Fruit fly (Drosophila melanogaster) whole organism, embryonic: ENCODE data around the gene CG1910.

Experiments used
- Aef1 ChIP-seq: fragments of 200-800 bp; sonication (Bioruptor generic); IDR thresholded peaks from 3 replicates; pipeline ENCODE4 v1.3.6; 2022; ENCODE audit warnings: missing biosample characterization, missing genetic modification characterization
- Bgb ChIP-seq: fragments of 200-800 bp; sonication (Bioruptor generic); IDR thresholded peaks from 2 replicates; pipeline ENCODE4 v1.3.6; 2022; ENCODE audit warnings: missing biosample characterization, missing genetic modification characterization; ENCODE audit not compliant: partially characterized antibody
- CG11398 ChIP-seq: fragments of 200-800 bp; sonication (Bioruptor generic); optimal IDR thresholded peaks from 2 replicates; lab custom pipeline; 2016; ENCODE audit warnings: missing biosample characterization, missing genetic modification characterization
- CG12391 ChIP-seq: fragments of 200-800 bp; sonication (Bioruptor generic); optimal IDR thresholded peaks from 3 replicates; lab custom pipeline; 2018; ENCODE audit warnings: missing biosample characterization, mild to moderate bottlenecking, missing genetic modification characterization, moderate library complexity
- CG12659 ChIP-seq: fragments of 200-800 bp; sonication (Bioruptor generic); optimal IDR thresholded peaks from 3 replicates; lab custom pipeline; 2017; ENCODE audit warnings: mild to moderate bottlenecking, missing biosample characterization, missing genetic modification reagents, missing genetic modification characterization
- CG13894 ChIP-seq: fragments of 200-800 bp; sonication (Bioruptor generic); optimal IDR thresholded peaks from 3 replicates; lab custom pipeline; 2018; ENCODE audit warnings: missing biosample characterization, mild to moderate bottlenecking, missing genetic modification characterization, moderate library complexity
- CG17361 ChIP-seq: fragments of 200-800 bp; sonication (Bioruptor generic); IDR thresholded peaks from 3 replicates; pipeline ENCODE4 v1.3.6; 2022; ENCODE audit warnings: missing biosample characterization, missing genetic modification characterization
- CG18011 ChIP-seq: fragments of 200-800 bp; sonication (Bioruptor generic); optimal IDR thresholded peaks from 2 replicates; lab custom pipeline; 2017; ENCODE audit warnings: missing biosample characterization, missing genetic modification characterization, mild to moderate bottlenecking, moderate library complexity, missing genotype
- CG31224 ChIP-seq: fragments of 200-800 bp; sonication (Bioruptor generic); IDR thresholded peaks from 2 replicates; pipeline ENCODE4 v1.3.6; 2022; ENCODE audit warnings: missing biosample characterization, missing genetic modification characterization
- CG34422 ChIP-seq: fragments of 200-800 bp; sonication (Bioruptor generic); IDR thresholded peaks from 3 replicates; pipeline ENCODE4 v1.3.6; 2022; ENCODE audit warnings: missing biosample characterization, missing genetic modification characterization
- CG4360 ChIP-seq: fragments of 200-800 bp; sonication (Bioruptor generic); IDR thresholded peaks from 2 replicates; pipeline ENCODE4 v1.3.6; 2022; ENCODE audit warnings: missing biosample characterization, missing genetic modification characterization
- CG6791 ChIP-seq: fragments of 200-800 bp; sonication (Bioruptor generic); IDR thresholded peaks from 3 replicates; pipeline ENCODE4 v1.3.6; 2022; ENCODE audit warnings: missing biosample characterization, missing genetic modification characterization; ENCODE audit not compliant: partially characterized antibody
- CG7357 ChIP-seq: fragments of 200-800 bp; sonication (Bioruptor generic); IDR thresholded peaks from 3 replicates; pipeline ENCODE4 v1.3.6; 2022; ENCODE audit warnings: missing biosample characterization, missing genetic modification characterization
- CG7556 ChIP-seq: fragments of 200-800 bp; sonication (Bioruptor generic); optimal IDR thresholded peaks from 2 replicates; lab custom pipeline; 2017; ENCODE audit warnings: missing biosample characterization, mild to moderate bottlenecking, missing genetic modification characterization
- CG7963 ChIP-seq: fragments of 200-800 bp; sonication (Bioruptor generic); IDR thresholded peaks from 3 replicates; pipeline ENCODE4 v1.3.6; 2022; ENCODE audit warnings: missing biosample characterization, missing genetic modification characterization; ENCODE audit not compliant: partially characterized antibody
- CG8765 ChIP-seq: fragments of 200-800 bp; sonication (Bioruptor generic); IDR thresholded peaks from 2 replicates; pipeline ENCODE4 v1.3.6; 2022; ENCODE audit warnings: missing biosample characterization, missing genetic modification characterization
- CG9876 ChIP-seq: fragments of 200-800 bp; sonication (Bioruptor generic); optimal IDR thresholded peaks from 2 replicates; lab custom pipeline; 2016; ENCODE audit warnings: missing biosample characterization, missing genetic modification characterization
- Elba2 ChIP-seq: fragments of 200-800 bp; sonication (Bioruptor generic); optimal IDR thresholded peaks from 3 replicates; lab custom pipeline; 2016; ENCODE audit warnings: missing biosample characterization, missing genetic modification characterization
- Ets97D ChIP-seq: fragments of 200-800 bp; sonication (Bioruptor generic); optimal IDR thresholded peaks from 3 replicates; lab custom pipeline; 2016; ENCODE audit warnings: missing biosample characterization, missing genetic modification characterization
- Gug ChIP-seq: fragments of 200-800 bp; sonication (Bioruptor generic); IDR thresholded peaks from 4 replicates; pipeline ENCODE4 v1.3.6; 2022; ENCODE audit warnings: missing biosample characterization, missing genetic modification characterization
- HHEX ChIP-seq: fragments of 200-800 bp; sonication (Bioruptor generic); optimal IDR thresholded peaks from 3 replicates; lab custom pipeline; 2017; ENCODE audit warnings: missing biosample characterization, mild to moderate bottlenecking, missing genetic modification characterization, missing genetic modification reagents
- HLH3B ChIP-seq: fragments of 200-800 bp; sonication (Bioruptor generic); IDR thresholded peaks from 2 replicates; pipeline ENCODE4 v1.3.6; 2022; ENCODE audit warnings: missing biosample characterization, missing genetic modification characterization
- NFAT ChIP-seq: fragments of 200-800 bp; sonication (Bioruptor generic); IDR thresholded peaks from 2 replicates; pipeline ENCODE4 v1.3.6; 2022; ENCODE audit warnings: missing biosample characterization, missing genetic modification characterization
- Vsx1 ChIP-seq: fragments of 200-800 bp; sonication (Bioruptor generic); optimal IDR thresholded peaks from 2 replicates; lab custom pipeline; 2017; ENCODE audit warnings: missing biosample characterization, mild to moderate bottlenecking, missing genetic modification characterization, missing genetic modification reagents
- bbx ChIP-seq: fragments of 200-800 bp; sonication (Bioruptor generic); IDR thresholded peaks from 2 replicates; pipeline ENCODE4 v1.3.6; 2022; ENCODE audit warnings: missing biosample characterization, missing genetic modification characterization; ENCODE audit not compliant: partially characterized antibody
- bcd ChIP-seq: fragments of 200-800 bp; sonication (Bioruptor generic); optimal IDR thresholded peaks from 2 replicates; lab custom pipeline; 2017; ENCODE audit warnings: missing biosample characterization, mild to moderate bottlenecking, missing genetic modification characterization
- bigmax ChIP-seq: fragments of 200-800 bp; sonication (Bioruptor generic); optimal IDR thresholded peaks from 2 replicates; lab custom pipeline; 2018; ENCODE audit warnings: missing biosample characterization, mild to moderate bottlenecking, missing genetic modification characterization
- chm ChIP-seq: fragments of 200-800 bp; sonication (Bioruptor generic); IDR thresholded peaks from 2 replicates; pipeline ENCODE4 v1.3.6; 2022; ENCODE audit warnings: missing biosample characterization, missing genetic modification characterization
- crp ChIP-seq, 2 experiments: fragments of 200-800 bp; sonication (Bioruptor generic); optimal IDR thresholded peaks; 2 replicates in 1 of 2; 3 replicates in 1 of 2; lab custom pipeline; 2017; ENCODE audit warnings: missing biosample characterization in 2 of 2, missing genetic modification characterization in 2 of 2, mild to moderate bottlenecking in 1 of 2, moderate library complexity in 1 of 2
- danr ChIP-seq: fragments of 200-800 bp; sonication (Bioruptor generic); IDR thresholded peaks from 2 replicates; pipeline ENCODE4 v1.3.6; 2022; ENCODE audit warnings: missing biosample characterization, missing genetic modification characterization
- dimm ChIP-seq: fragments of 200-800 bp; sonication (Bioruptor generic); IDR thresholded peaks from 2 replicates; pipeline ENCODE4 v1.3.6; 2022; ENCODE audit warnings: missing biosample characterization, missing genetic modification characterization
- dysf ChIP-seq: fragments of 200-800 bp; sonication (Bioruptor generic); IDR thresholded peaks from 3 replicates; pipeline ENCODE4 v1.3.6; 2022; ENCODE audit warnings: missing biosample characterization, missing genetic modification characterization
- ewg ChIP-seq: fragments of 200-800 bp; sonication (Bioruptor generic); optimal IDR thresholded peaks from 3 replicates; lab custom pipeline; 2017; ENCODE audit warnings: mild to moderate bottlenecking, missing biosample characterization, missing genetic modification reagents, missing genetic modification characterization
- exex ChIP-seq: fragments of 200-800 bp; sonication (Bioruptor generic); optimal IDR thresholded peaks from 4 replicates; lab custom pipeline; 2018; ENCODE audit warnings: missing biosample characterization, mild to moderate bottlenecking, missing genetic modification characterization, moderate library complexity
- eyg ChIP-seq: fragments of 200-800 bp; sonication (Bioruptor generic); optimal IDR thresholded peaks from 3 replicates; lab custom pipeline; 2016; ENCODE audit warnings: missing biosample characterization, missing genetic modification characterization
- grau ChIP-seq: fragments of 200-800 bp; optimal IDR thresholded peaks from 3 replicates; lab custom pipeline; 2019; ENCODE audit warnings: missing biosample characterization, mild to moderate bottlenecking, missing genetic modification characterization, moderate library complexity
- jigr1 ChIP-seq: fragments of 200-800 bp; sonication (Bioruptor generic); IDR thresholded peaks from 3 replicates; pipeline ENCODE4 v1.3.6; 2022; ENCODE audit warnings: missing biosample characterization, missing genetic modification characterization
- kni ChIP-seq: fragments of 200-800 bp; sonication (Bioruptor generic); optimal IDR thresholded peaks from 3 replicates; lab custom pipeline; 2017; ENCODE audit warnings: mild to moderate bottlenecking, missing biosample characterization, missing genetic modification reagents, missing genetic modification characterization
- nerfin-1 ChIP-seq: fragments of 200-800 bp; sonication (Bioruptor generic); optimal IDR thresholded peaks from 3 replicates; lab custom pipeline; 2019; ENCODE audit warnings: missing biosample characterization, mild to moderate bottlenecking, missing genetic modification characterization, moderate library complexity
- oc ChIP-seq: fragments of 200-800 bp; sonication (Bioruptor generic); optimal IDR thresholded peaks from 2 replicates; lab custom pipeline; 2018; ENCODE audit warnings: missing biosample characterization, mild to moderate bottlenecking, missing genetic modification characterization, moderate library complexity
- pan ChIP-seq, 4 experiments: fragments of >200 bp in 3 of 4; fragments of 200-800 bp in 1 of 4; sonication (Bioruptor generic) in 1 of 4; optimal IDR thresholded peaks in 3 of 4; IDR thresholded peaks in 1 of 4; 2 replicates each; pipeline versions ENCODE4 v1.3.6 to Lab custom; 2017 to 2022; ENCODE audit warnings: missing biosample characterization in 2 of 4, missing genetic modification characterization in 2 of 4, mixed read lengths in 1 of 4
- psq ChIP-seq: fragments of 200-800 bp; sonication (Bioruptor generic); optimal IDR thresholded peaks from 2 replicates; lab custom pipeline; 2017; ENCODE audit warnings: missing biosample characterization, missing genetic modification characterization
- pum ChIP-seq: fragments of 200-800 bp; sonication (Bioruptor generic); optimal IDR thresholded peaks from 2 replicates; lab custom pipeline; 2016; ENCODE audit warnings: missing biosample characterization, missing genetic modification characterization
- sens-2 ChIP-seq: fragments of 200-800 bp; sonication (Bioruptor generic); IDR thresholded peaks from 2 replicates; pipeline ENCODE4 v1.3.6; 2022; ENCODE audit warnings: missing biosample characterization, missing genetic modification characterization
- slbo ChIP-seq: fragments of 200-800 bp; sonication (Bioruptor generic); IDR thresholded peaks from 2 replicates; pipeline ENCODE4 v1.3.6; 2022; ENCODE audit warnings: missing biosample characterization, missing genetic modification characterization
- toy ChIP-seq: fragments of 200-800 bp; sonication (Bioruptor generic); IDR thresholded peaks from 2 replicates; pipeline ENCODE4 v1.3.6; 2022; ENCODE audit warnings: missing biosample characterization, missing genetic modification characterization
- tup ChIP-seq: fragments of 200-800 bp; sonication (Bioruptor generic); optimal IDR thresholded peaks from 2 replicates; lab custom pipeline; 2016; ENCODE audit warnings: missing biosample characterization, mild to moderate bottlenecking, missing genetic modification characterization, moderate library complexity

Gene CG1910

dm6 chr3R:31776583-31777362, 29.3 kb downstream of the CG1910 start, which contains the start of the genes CG2126 and faf (continued):
- peak; percentile 79 for TF ChIP-seq dysf (GFP tag; lab: Robert Waterston, UW)
- TF ChIP-seq danr = peak; percentile 61; the same call in 1 of the 2 replicates
- TF ChIP-seq dimm (GFP tag; lab: Robert Waterston, UW) = peak; percentile 49; the same call in 1 of the 2 replicates
- peak; percentile 58 for TF ChIP-seq oc (tag; lab: Kevin White, UChicago)
- peak; percentile 35 for TF ChIP-seq psq (GFP tag; lab: Kevin White, UChicago)
- TF ChIP-seq Ets97D (GFP tag; lab: Kevin White, UChicago) = peak; percentile 60
- TF ChIP-seq CG9876 (GFP tag; lab: Kevin White, UChicago) = peak; percentile 12
- peak; percentile 79 for TF ChIP-seq grau (tag; lab: Kevin White, UChicago)
- no peak for TF ChIP-seq CG7963 (GFP tag; lab: Robert Waterston, UW)
- no peak for TF ChIP-seq CG11398 (GFP tag; lab: Kevin White, UChicago)
- peak; percentile 71 for TF ChIP-seq CG7556 (GFP tag; lab: Kevin White, UChicago)
- TF ChIP-seq HLH3B (GFP tag; lab: Robert Waterston, UW) = peak; percentile 60; the same call in 1 of the 2 replicates
- TF ChIP-seq jigr1 (GFP tag; lab: Robert Waterston, UW) = peak; percentile 60; the same call in 2 of the 3 replicates
- peak; percentile 45 for TF ChIP-seq nerfin-1 (tag; lab: Kevin White, UChicago)
- TF ChIP-seq chm (GFP tag; lab: Robert Waterston, UW) = peak; percentile 51; the same call in 1 of the 2 replicates
- TF ChIP-seq slbo (GFP tag; lab: Robert Waterston, UW) = peak; percentile 86
- peak; percentile 53 for TF ChIP-seq Bgb
- TF ChIP-seq eyg (GFP tag; lab: Kevin White, UChicago) = no peak
- TF ChIP-seq CG12659 (GFP tag; lab: Kevin White, UChicago) = peak; percentile 91
- peak; percentile 61; the same call in 2 of the 3 replicates for TF ChIP-seq Aef1 (GFP tag; lab: Robert Waterston, UW)
- peak in 1 of 2 experiments; percentile 41 for TF ChIP-seq crp (GFP tag; optimal IDR thresholded peaks at IDR 0.05; lab: Kevin White, UChicago)
- TF ChIP-seq CG31224 (GFP tag; lab: Robert Waterston, UW) = peak; percentile 51; the same call in 1 of the 2 replicates
- TF ChIP-seq Gug (GFP tag; lab: Robert Waterston, UW) = peak; percentile 75
- no peak for TF ChIP-seq toy (GFP tag; lab: Robert Waterston, UW)
- no peak for TF ChIP-seq CG6791 (GFP tag; lab: Robert Waterston, UW)
- TF ChIP-seq CG4360 (GFP tag; lab: Robert Waterston, UW) = 0 out of 2 replicates have a peak, but pooled peaks have one; percentile 22
- peak; percentile 80; the same call in 2 of the 3 replicates for TF ChIP-seq CG34422 (GFP tag; lab: Robert Waterston, UW)
- peak; percentile 57 for TF ChIP-seq CG18011 (GFP tag; lab: Kevin White, UChicago)
- TF ChIP-seq sens-2 (GFP tag; lab: Robert Waterston, UW) = 0 out of 2 replicates have a peak, but pooled peaks have one; percentile 51
- TF ChIP-seq NFAT (GFP tag; lab: Robert Waterston, UW) = peak; percentile 85
- TF ChIP-seq Elba2 = peak; percentile 65
- no peak for TF ChIP-seq Vsx1 (GFP tag; lab: Kevin White, UChicago)
- no peak for TF ChIP-seq pan (optimal IDR thresholded peaks at IDR 0.05; lab: Kevin White, UChicago)
- peak in 1 of 2 experiments; percentile 81 for TF ChIP-seq pan (GFP tag; optimal IDR thresholded peaks at IDR 0.05 in 1 of 2, IDR thresholded peaks at IDR 0.05 in 1 of 2)
- peak; percentile 26; the same call in 1 of the 2 replicates for TF ChIP-seq bbx (GFP tag; lab: Robert Waterston, UW)
- no peak for TF ChIP-seq CG13894 (tag; lab: Kevin White, UChicago)
- TF ChIP-seq kni (GFP tag; lab: Kevin White, UChicago) = peak; percentile 56
- peak; percentile 47; the same call in 1 of the 3 replicates for TF ChIP-seq CG7357
- TF ChIP-seq CG12391 (tag; lab: Kevin White, UChicago) = peak; percentile 92
- no peak for TF ChIP-seq tup (GFP tag; lab: Kevin White, UChicago)
- TF ChIP-seq CG17361 = peak; percentile 91
- peak; percentile 77 for TF ChIP-seq bcd (GFP tag; lab: Kevin White, UChicago)
- TF ChIP-seq CG8765 (GFP tag; lab: Robert Waterston, UW) = peak; percentile 46; the same call in 1 of the 2 replicates
- peak; percentile 41 for TF ChIP-seq pum (GFP tag; lab: Kevin White, UChicago)
- TF ChIP-seq ewg (GFP tag; lab: Kevin White, UChicago) = peak; percentile 56
- TF ChIP-seq HHEX (GFP tag; lab: Kevin White, UChicago) = peak; percentile 69
- TF ChIP-seq bigmax (GFP tag; lab: Kevin White, UChicago) = no peak
- peak; percentile 53 for TF ChIP-seq exex
